Worm (Caenorhabditis elegans) whole organism, early embryonic: Measurements from ENCODE around the gene irld-38.

Experiments
- B0310.2 ChIP-seq: sonication (generic microtip); optimal IDR thresholded peaks from 2 replicates; lab custom pipeline; 2016; ENCODE audit warnings: mild to moderate bottlenecking, missing genetic modification characterization, missing compliant biosample characterization
- F13C5.2 ChIP-seq: sonication (generic microtip); optimal IDR thresholded peaks from 2 replicates; lab custom pipeline; 2017; ENCODE audit warnings: mild to moderate bottlenecking, missing genetic modification characterization, inconsistent platforms, missing compliant biosample characterization
- aly-1 ChIP-seq: sonication (generic microtip); optimal IDR thresholded peaks from 2 replicates; lab custom pipeline; 2016; ENCODE audit warnings: missing genetic modification characterization, missing compliant biosample characterization
- ama-1 ChIP-seq: fragments of 150-350 bp; optimal IDR thresholded peaks from 2 replicates; lab custom pipeline; 2014
- ceh-13 ChIP-seq: fragments of 200-800 bp; sonication (Bioruptor generic); optimal IDR thresholded peaks from 2 replicates; lab custom pipeline; 2018; ENCODE audit warnings: mild to moderate bottlenecking, missing genetic modification characterization, missing compliant biosample characterization
- ceh-36 ChIP-seq: sonication (generic microtip); optimal IDR thresholded peaks from 2 replicates; lab custom pipeline; 2016; ENCODE audit warnings: missing genetic modification characterization, inconsistent platforms, missing compliant biosample characterization
- ets-7 ChIP-seq: sonication (generic microtip); optimal IDR thresholded peaks from 2 replicates; lab custom pipeline; 2016; ENCODE audit warnings: missing genotype, missing genetic modification characterization, missing compliant biosample characterization
- flt-1 ChIP-seq: fragments of 200-800 bp; sonication (Bioruptor generic); IDR thresholded peaks from 2 replicates; pipeline ENCODE4 v1.3.6; 2022; ENCODE audit warnings: missing genetic modification characterization, missing compliant biosample characterization
- hmbx-1 ChIP-seq: sonication (generic microtip); optimal IDR thresholded peaks from 2 replicates; lab custom pipeline; 2016; ENCODE audit warnings: mild to moderate bottlenecking, missing genetic modification characterization, missing compliant biosample characterization
- hmg-4 ChIP-seq: fragments of 200-800 bp; sonication (Bioruptor generic); optimal IDR thresholded peaks from 2 replicates; lab custom pipeline; 2018; ENCODE audit warnings: mild to moderate bottlenecking, missing genetic modification characterization, missing compliant biosample characterization
- hnd-1 ChIP-seq: sonication (generic microtip); optimal IDR thresholded peaks from 2 replicates; lab custom pipeline; 2016; ENCODE audit warnings: missing genetic modification characterization, missing compliant biosample characterization
- pes-1 ChIP-seq: fragments of 200-800 bp; sonication (Bioruptor generic); IDR thresholded peaks from 2 replicates; pipeline ENCODE4 v1.3.6; 2022; ENCODE audit warnings: missing genetic modification reagents, missing genetic modification characterization, missing compliant biosample characterization
- scrt-1 ChIP-seq: fragments of 200-800 bp; sonication (Bioruptor generic); IDR thresholded peaks from 2 replicates; pipeline ENCODE4 v1.3.6; 2022; ENCODE audit warnings: missing genetic modification characterization, missing compliant biosample characterization
- sea-1 ChIP-seq: fragments of 200-800 bp; sonication (Bioruptor generic); conservative IDR thresholded peaks from 2 replicates; pipeline ENCODE4 v1.3.6; 2022; ENCODE audit warnings: missing genetic modification characterization, missing compliant biosample characterization
- tbx-11 ChIP-seq: fragments of 200-800 bp; sonication (Bioruptor generic); IDR thresholded peaks from 2 replicates; pipeline ENCODE4 v1.3.6; 2022; ENCODE audit warnings: missing genetic modification characterization, missing compliant biosample characterization
- tbx-37 ChIP-seq: fragments of 200-800 bp; sonication (Bioruptor generic); conservative IDR thresholded peaks from 2 replicates; pipeline ENCODE4 v1.3.6; 2022; ENCODE audit warnings: missing genetic modification reagents, missing genetic modification characterization, missing compliant biosample characterization
- tra-4 ChIP-seq: sonication (generic microtip); optimal IDR thresholded peaks from 2 replicates; lab custom pipeline; 2017; ENCODE audit warnings: missing genetic modification characterization, missing compliant biosample characterization

Gene irld-38

ce11 chrV:3038058-3038457 lies 5.8 kb upstream of the irld-38 start:
- no peak for TF ChIP-seq flt-1
- no peak for TF ChIP-seq tbx-11
- TF ChIP-seq aly-1 (tag; lab: Kevin White, UChicago), result no peak

- no peak for TF ChIP-seq F13C5.2 (tag; lab: Kevin White, UChicago)
- TF ChIP-seq tbx-11, result no peak
- no peak for TF ChIP-seq aly-1 (tag; lab: Kevin White, UChicago)
- no peak for TF ChIP-seq ama-1
- no peak for TF ChIP-seq tbx-37
- TF ChIP-seq sea-1 (GFP tag; lab: Robert Waterston, UW), result no peak
- TF ChIP-seq ceh-13 (GFP tag; lab: Kevin White, UChicago), result no peak
- TF ChIP-seq hnd-1 (tag; lab: Kevin White, UChicago), result no peak
- no peak for TF ChIP-seq ets-7 (tag; lab: Kevin White, UChicago)
- no peak for TF ChIP-seq flt-1
- TF ChIP-seq B0310.2, result no peak
- TF ChIP-seq hmg-4 (GFP tag; lab: Kevin White, UChicago), result no peak
- TF ChIP-seq pes-1 (GFP tag; lab: Robert Waterston, UW), result no peak
- TF ChIP-seq hmbx-1 (tag; lab: Kevin White, UChicago), result no peak
- TF ChIP-seq ceh-36, result no peak
Measured at ce11 chrV:3034236-3034635, 2.0 kb upstream of the irld-38 start, which contains the start of gene srw-8. Gene srw-8 (minus strand): TSS chrV:3034336.

- TF ChIP-seq tbx-37 (no peak), ama-1 (no peak), pes-1 (GFP tag; lab: Robert Waterston, UW) (no peak), B0310.2 (no peak), ets-7 (tag; lab: Kevin White, UChicago) (no peak), aly-1 (tag; lab: Kevin White, UChicago) (no peak), ceh-13 (GFP tag; lab: Kevin White, UChicago) (no peak), F13C5.2 (tag; lab: Kevin White, UChicago) (no peak), tbx-11 (no peak)
Measured at ce11 chrV:3028205-3028604, 4.0 kb downstream of the irld-38 start, which contains the start of gene asp-7. Gene asp-7 (plus strand): TSS chrV:3028285.

ce11 chrV:3024274-3024673 lies 8.0 kb downstream of the irld-38 start, which contains the start of gene asp-8:
Gene asp-8 (plus strand): TSS chrV:3024549.
- TF ChIP-seq scrt-1 (no peak), tbx-37 (no peak), F13C5.2 (tag; lab: Kevin White, UChicago) (no peak), ama-1 (no peak)

ce11 chrV:3021306-3021705 lies 10.9 kb downstream of the irld-38 start, which contains the start of gene irld-12:
Gene irld-12 (minus strand): TSS chrV:3021406.
- TF ChIP-seq ceh-36, result no peak
- no peak for TF ChIP-seq scrt-1
- no peak for TF ChIP-seq hmg-4 (GFP tag; lab: Kevin White, UChicago)
- no peak for TF ChIP-seq F13C5.2 (tag; lab: Kevin White, UChicago)
- TF ChIP-seq hnd-1 (tag; lab: Kevin White, UChicago), result no peak
- TF ChIP-seq aly-1 (tag; lab: Kevin White, UChicago), result no peak
- no peak for TF ChIP-seq hmbx-1 (tag; lab: Kevin White, UChicago)
- no peak for TF ChIP-seq flt-1
- no peak for TF ChIP-seq ets-7 (tag; lab: Kevin White, UChicago)
- no peak for TF ChIP-seq tbx-11
- TF ChIP-seq ceh-13 (GFP tag; lab: Kevin White, UChicago), result no peak
- no peak for TF ChIP-seq tra-4 (tag; lab: Kevin White, UChicago)
- no peak for TF ChIP-seq ama-1
- TF ChIP-seq tbx-37, result no peak
- no peak for TF ChIP-seq B0310.2
- TF ChIP-seq pes-1 (GFP tag; lab: Robert Waterston, UW), result no peak
- no peak for TF ChIP-seq sea-1 (GFP tag; lab: Robert Waterston, UW)

ce11 chrV:3017930-3018329 lies 14.3 kb downstream of the irld-38 start:
- TF ChIP-seq tbx-11, result no peak
- no peak for TF ChIP-seq ceh-13 (GFP tag; lab: Kevin White, UChicago)
- no peak for TF ChIP-seq hmg-4 (GFP tag; lab: Kevin White, UChicago)
- TF ChIP-seq ama-1, result no peak
- no peak for TF ChIP-seq tbx-37
- no peak for TF ChIP-seq aly-1 (tag; lab: Kevin White, UChicago)
- no peak for TF ChIP-seq B0310.2

ce11 chrV:3014185-3014584 lies 18.1 kb downstream of the irld-38 start, which contains the start of gene K12D9.1:
Gene K12D9.1 (plus strand): TSS chrV:3014485.
- TF ChIP-seq tbx-37 (no peak), pes-1 (GFP tag; lab: Robert Waterston, UW) (no peak), hmg-4 (GFP tag; lab: Kevin White, UChicago) (no peak), F13C5.2 (tag; lab: Kevin White, UChicago) (no peak), B0310.2 (no peak), flt-1 (no peak), ama-1 (no peak)

ce11 chrV:3011394-3011793 lies 20.8 kb downstream of the irld-38 start, which contains the start of gene srw-135:
Gene srw-135 (minus strand): TSS chrV:3011494.
- TF ChIP-seq aly-1 (tag; lab: Kevin White, UChicago), result no peak
- no peak for TF ChIP-seq ama-1
- no peak for TF ChIP-seq sea-1 (GFP tag; lab: Robert Waterston, UW)
- TF ChIP-seq hmbx-1 (tag; lab: Kevin White, UChicago), result no peak
- no peak for TF ChIP-seq pes-1 (GFP tag; lab: Robert Waterston, UW)
- TF ChIP-seq tbx-11, result no peak
- no peak for TF ChIP-seq hnd-1 (tag; lab: Kevin White, UChicago)

ce11 chrV:3010468-3010867 lies 21.8 kb downstream of the irld-38 start, which contains the start of gene srw-136:
Gene srw-136 (minus strand): TSS chrV:3010568.
- no peak for TF ChIP-seq sea-1 (GFP tag; lab: Robert Waterston, UW)
- TF ChIP-seq tra-4 (tag; lab: Kevin White, UChicago), result no peak
- TF ChIP-seq hnd-1 (tag; lab: Kevin White, UChicago), result no peak
- TF ChIP-seq ama-1, result no peak
- no peak for TF ChIP-seq ets-7 (tag; lab: Kevin White, UChicago)
- TF ChIP-seq flt-1, result no peak
- TF ChIP-seq aly-1 (tag; lab: Kevin White, UChicago), result no peak
- no peak for TF ChIP-seq ceh-13 (GFP tag; lab: Kevin White, UChicago)
- no peak for TF ChIP-seq F13C5.2 (tag; lab: Kevin White, UChicago)
- no peak for TF ChIP-seq scrt-1
- no peak for TF ChIP-seq tbx-37
- TF ChIP-seq B0310.2, result no peak
- no peak for TF ChIP-seq hmbx-1 (tag; lab: Kevin White, UChicago)
- no peak for TF ChIP-seq pes-1 (GFP tag; lab: Robert Waterston, UW)
- no peak for TF ChIP-seq tbx-11
- TF ChIP-seq hmg-4 (GFP tag; lab: Kevin White, UChicago), result no peak
